Worm (Caenorhabditis elegans) whole organism, young adult: ENCODE data around the gene cope-1.

ENCODE experiments used
- B0035.1 ChIP-seq: sonication (generic microtip); optimal IDR thresholded peaks from 2 replicates; lab custom pipeline; 2016; ENCODE audit warnings: missing genetic modification characterization, mild to moderate bottlenecking, missing compliant biosample characterization, missing genotype, missing genetic modification reagents
- B0261.1 ChIP-seq: sonication (generic microtip); optimal IDR thresholded peaks from 2 replicates; lab custom pipeline; 2016; ENCODE audit warnings: mild to moderate bottlenecking, missing genetic modification characterization, moderate library complexity, missing compliant biosample characterization
- B0336.3 ChIP-seq: fragments of 200-800 bp; sonication (Bioruptor generic); IDR thresholded peaks from 2 replicates; pipeline ENCODE4 v1.3.6; 2022; ENCODE audit warnings: missing genetic modification characterization, missing compliant biosample characterization
- C06A6.2 ChIP-seq: fragments of 200-800 bp; sonication (Bioruptor generic); conservative IDR thresholded peaks from 2 replicates; pipeline ENCODE4 v1.3.6; 2022; ENCODE audit warnings: missing genetic modification characterization, missing compliant biosample characterization
- D2030.7 ChIP-seq: fragments of 200-800 bp; sonication (Bioruptor generic); IDR thresholded peaks from 2 replicates; pipeline ENCODE4 v1.3.6; 2022; ENCODE audit warnings: missing genetic modification reagents, missing genetic modification characterization, missing compliant biosample characterization
- F10E7.11 ChIP-seq: sonication (generic microtip); optimal IDR thresholded peaks from 2 replicates; lab custom pipeline; 2017; ENCODE audit warnings: mild to moderate bottlenecking, missing genetic modification characterization, moderate library complexity, missing compliant biosample characterization
- F33H1.4 ChIP-seq: fragments of 200-800 bp; sonication (Bioruptor generic); IDR thresholded peaks from 2 replicates; pipeline ENCODE4 v1.3.6; 2022; ENCODE audit warnings: missing genetic modification reagents, missing genetic modification characterization, missing compliant biosample characterization
- F57A8.1 ChIP-seq: fragments of 200-800 bp; sonication (Bioruptor generic); optimal IDR thresholded peaks from 2 replicates; lab custom pipeline; 2018; ENCODE audit warnings: mild to moderate bottlenecking, missing genetic modification characterization, moderate library complexity, missing compliant biosample characterization
- T07F8.4 ChIP-seq: sonication (generic microtip); optimal IDR thresholded peaks from 2 replicates; lab custom pipeline; 2016; ENCODE audit warnings: mild to moderate bottlenecking, missing genetic modification characterization, moderate library complexity, missing compliant biosample characterization
- Y53F4B.3 ChIP-seq: fragments of 200-800 bp; sonication (Bioruptor generic); IDR thresholded peaks from 2 replicates; pipeline ENCODE4 v1.3.6; 2022; ENCODE audit warnings: missing genetic modification reagents, missing genetic modification characterization, missing compliant biosample characterization
- Y56A3A.18 ChIP-seq: fragments of 200-800 bp; sonication (Bioruptor generic); IDR thresholded peaks from 2 replicates; pipeline ENCODE4 v1.3.6; 2022; ENCODE audit warnings: missing genetic modification reagents, missing genetic modification characterization, missing compliant biosample characterization
- Y67H2A.10 ChIP-seq: fragments of 200-800 bp; sonication (Bioruptor generic); conservative IDR thresholded peaks from 2 replicates; pipeline ENCODE4 v1.3.6; 2022; ENCODE audit warnings: missing genetic modification reagents, missing genetic modification characterization, missing compliant biosample characterization
- ZK185.1 ChIP-seq: sonication (generic microtip); optimal IDR thresholded peaks from 2 replicates; lab custom pipeline; 2016; ENCODE audit warnings: mild to moderate bottlenecking, missing genetic modification characterization, missing compliant biosample characterization; ENCODE audit not compliant: poor library complexity, severe bottlenecking
- aptf-2 ChIP-seq: fragments of 200-800 bp; sonication (Bioruptor generic); conservative IDR thresholded peaks from 2 replicates; pipeline ENCODE4 v1.3.6; 2022; ENCODE audit warnings: missing genetic modification reagents, missing genetic modification characterization, missing compliant biosample characterization
- atf-7 ChIP-seq: sonication (generic microtip); optimal IDR thresholded peaks from 2 replicates; lab custom pipeline; 2017; ENCODE audit warnings: mild to moderate bottlenecking, missing genetic modification characterization, missing compliant biosample characterization
- attf-3 ChIP-seq: fragments of 200-800 bp; sonication (Bioruptor generic); conservative IDR thresholded peaks from 2 replicates; pipeline ENCODE4 v1.3.6; 2022; ENCODE audit warnings: missing genetic modification reagents, missing genetic modification characterization, missing compliant biosample characterization
- attf-5 ChIP-seq: fragments of 200-800 bp; sonication (Bioruptor generic); optimal IDR thresholded peaks from 2 replicates; lab custom pipeline; 2018; ENCODE audit warnings: mild to moderate bottlenecking, missing genetic modification characterization, missing compliant biosample characterization
- bed-2 ChIP-seq: fragments of 200-800 bp; sonication (Bioruptor generic); IDR thresholded peaks from 2 replicates; pipeline ENCODE4 v1.3.6; 2022; ENCODE audit warnings: missing genetic modification reagents, missing genetic modification characterization, missing compliant biosample characterization
- cebp-1 ChIP-seq, 2 experiments: fragments of 200-800 bp in 1 of 2; sonication (Bioruptor generic) in 1 of 2; sonication (generic microtip) in 1 of 2; IDR thresholded peaks in 1 of 2; optimal IDR thresholded peaks in 1 of 2; 2 replicates each; pipeline versions ENCODE4 v1.3.6 to Lab custom; 2017 to 2022; ENCODE audit warnings: missing compliant biosample characterization in 2 of 2, missing genetic modification characterization in 2 of 2, mild to moderate bottlenecking in 1 of 2, missing genetic modification reagents in 1 of 2, moderate library complexity in 1 of 2
- ceh-27 ChIP-seq: fragments of 200-800 bp; sonication (Bioruptor generic); optimal IDR thresholded peaks from 2 replicates; lab custom pipeline; 2018; ENCODE audit warnings: mild to moderate bottlenecking, missing genetic modification characterization, moderate library complexity, missing compliant biosample characterization
- ceh-91 ChIP-seq: fragments of 200-800 bp; sonication (Bioruptor generic); IDR thresholded peaks from 2 replicates; pipeline ENCODE4 v1.3.6; 2022; ENCODE audit warnings: missing genetic modification reagents, missing genetic modification characterization, missing compliant biosample characterization
- die-1 ChIP-seq: sonication (generic microtip); optimal IDR thresholded peaks from 2 replicates; lab custom pipeline; 2016; ENCODE audit warnings: missing genotype, mild to moderate bottlenecking, missing genetic modification characterization, missing compliant biosample characterization
- dpff-1 ChIP-seq: sonication (generic microtip); optimal IDR thresholded peaks from 2 replicates; lab custom pipeline; 2017; ENCODE audit warnings: mild to moderate bottlenecking, missing genetic modification characterization, missing compliant biosample characterization
- dpl-1 ChIP-seq: fragments of 150-350 bp; optimal IDR thresholded peaks from 2 replicates; lab custom pipeline; 2014; ENCODE audit warnings: missing biosample characterization, missing genetic modification reagents, missing genetic modification characterization
- ets-4 ChIP-seq: fragments of 200-800 bp; sonication (Bioruptor generic); optimal IDR thresholded peaks from 2 replicates; lab custom pipeline; 2018; ENCODE audit warnings: mild to moderate bottlenecking, missing genetic modification characterization, missing compliant biosample characterization
- fkh-3 ChIP-seq: sonication (generic microtip); optimal IDR thresholded peaks from 2 replicates; lab custom pipeline; 2016; ENCODE audit warnings: mild to moderate bottlenecking, missing genetic modification characterization, missing compliant biosample characterization
- him-1 ChIP-seq: sonication (generic microtip); optimal IDR thresholded peaks from 2 replicates; lab custom pipeline; 2016; ENCODE audit warnings: missing genotype, missing genetic modification reagents, missing genetic modification characterization, missing compliant biosample characterization
- hmg-1.2 ChIP-seq: fragments of 200-800 bp; sonication (Bioruptor generic); IDR thresholded peaks from 2 replicates; pipeline ENCODE4 v1.3.6; 2022; ENCODE audit warnings: missing genetic modification reagents, missing genetic modification characterization, missing compliant biosample characterization
- lag-1 ChIP-seq: fragments of 200-800 bp; sonication (Bioruptor generic); IDR thresholded peaks from 2 replicates; pipeline ENCODE4 v1.3.6; 2022; ENCODE audit warnings: missing genetic modification reagents, missing genetic modification characterization, missing compliant biosample characterization
- lin-26 ChIP-seq: fragments of 200-800 bp; sonication (Bioruptor generic); IDR thresholded peaks from 2 replicates; pipeline ENCODE4 v1.3.6; 2022; ENCODE audit warnings: missing genetic modification reagents, missing genetic modification characterization, missing compliant biosample characterization
- lin-54 ChIP-seq: fragments of 200-800 bp; sonication (Bioruptor generic); optimal IDR thresholded peaks from 2 replicates; lab custom pipeline; 2018; ENCODE audit warnings: mild to moderate bottlenecking, missing genetic modification characterization, missing compliant biosample characterization
- lir-1 ChIP-seq: fragments of 200-800 bp; sonication (Bioruptor generic); conservative IDR thresholded peaks from 2 replicates; pipeline ENCODE4 v1.3.6; 2022; ENCODE audit warnings: missing genetic modification reagents, missing genetic modification characterization, missing compliant biosample characterization
- madf-10 ChIP-seq: sonication (generic microtip); optimal IDR thresholded peaks from 2 replicates; lab custom pipeline; 2016; ENCODE audit warnings: mild to moderate bottlenecking, missing genetic modification characterization, missing compliant biosample characterization
- madf-6 ChIP-seq: fragments of 200-800 bp; sonication (Bioruptor generic); IDR thresholded peaks from 2 replicates; pipeline ENCODE4 v1.3.6; 2022; ENCODE audit warnings: missing genetic modification reagents, missing genetic modification characterization, missing compliant biosample characterization
- madf-8 ChIP-seq: fragments of 200-800 bp; sonication (Bioruptor generic); conservative IDR thresholded peaks from 2 replicates; pipeline ENCODE4 v1.3.6; 2022; ENCODE audit warnings: missing genetic modification reagents, missing genetic modification characterization, missing compliant biosample characterization
- mes-4 ChIP-seq: sonication (generic microtip); optimal IDR thresholded peaks from 2 replicates; lab custom pipeline; 2016; ENCODE audit warnings: missing genotype, missing genetic modification characterization, missing compliant biosample characterization
- nfya-2 ChIP-seq: fragments of 200-800 bp; sonication (Bioruptor generic); IDR thresholded peaks from 2 replicates; pipeline ENCODE4 v1.3.6; 2022; ENCODE audit warnings: missing genetic modification reagents, missing genetic modification characterization, missing compliant biosample characterization
- nhr-90 ChIP-seq: sonication (generic microtip); optimal IDR thresholded peaks from 2 replicates; lab custom pipeline; 2016; ENCODE audit warnings: missing genotype, mild to moderate bottlenecking, missing genetic modification characterization, missing compliant biosample characterization
- pha-4 ChIP-seq: fragments of 150-350 bp; sonication (generic microtip); optimal IDR thresholded peaks from 2 replicates; lab custom pipeline; 2014; ENCODE audit warnings: missing biosample characterization, missing genetic modification reagents, missing genetic modification characterization
- rec-8 ChIP-seq, 2 experiments: sonication (generic microtip); optimal IDR thresholded peaks; 2 replicates each; lab custom pipeline; 2016; ENCODE audit warnings: mild to moderate bottlenecking in 2 of 2, missing genetic modification characterization in 2 of 2, missing genetic modification reagents in 2 of 2, missing genotype in 2 of 2, missing biosample characterization in 1 of 2, missing compliant biosample characterization in 1 of 2, moderate library complexity in 1 of 2
- rpc-1 ChIP-seq, 2 experiments: fragments of 150-350 bp in 1 of 2; sonication (generic microtip) in 1 of 2; optimal IDR thresholded peaks; 2 replicates each; lab custom pipeline; 2014 to 2018; ENCODE audit warnings: missing biosample characterization in 1 of 2, missing genetic modification characterization in 1 of 2, missing genetic modification reagents in 1 of 2, missing genotype in 1 of 2
- snpc-1.1 ChIP-seq: sonication (generic microtip); optimal IDR thresholded peaks from 2 replicates; lab custom pipeline; 2017; ENCODE audit warnings: missing genetic modification characterization, mild to moderate bottlenecking, missing compliant biosample characterization, antibody characterized with exemption, moderate library complexity, missing genotype, missing genetic modification reagents; ENCODE audit not compliant: insufficient read depth
- snpc-3.4 ChIP-seq: sonication (generic microtip); optimal IDR thresholded peaks from 2 replicates; lab custom pipeline; 2017; ENCODE audit warnings: missing genetic modification characterization, mild to moderate bottlenecking, missing compliant biosample characterization, antibody characterized with exemption, moderate library complexity, missing genotype, missing genetic modification reagents
- somi-1 ChIP-seq: fragments of 200-800 bp; sonication (Bioruptor generic); optimal IDR thresholded peaks from 2 replicates; lab custom pipeline; 2018; ENCODE audit warnings: mild to moderate bottlenecking, missing genetic modification characterization, missing compliant biosample characterization
- unc-62 ChIP-seq: fragments of 150-350 bp; optimal IDR thresholded peaks from 2 replicates; lab custom pipeline; 2014; ENCODE audit warnings: missing biosample characterization, missing genetic modification reagents, missing genetic modification characterization
- xnd-1 ChIP-seq: sonication (generic microtip); optimal IDR thresholded peaks from 2 replicates; lab custom pipeline; 2016; ENCODE audit warnings: missing genotype, missing genetic modification reagents, missing genetic modification characterization, missing compliant biosample characterization
- ztf-28 ChIP-seq: fragments of 200-800 bp; sonication (Bioruptor generic); IDR thresholded peaks from 2 replicates; pipeline ENCODE4 v1.3.6; 2022; ENCODE audit warnings: missing genetic modification reagents, missing genetic modification characterization, missing compliant biosample characterization

Gene cope-1

DNA sequence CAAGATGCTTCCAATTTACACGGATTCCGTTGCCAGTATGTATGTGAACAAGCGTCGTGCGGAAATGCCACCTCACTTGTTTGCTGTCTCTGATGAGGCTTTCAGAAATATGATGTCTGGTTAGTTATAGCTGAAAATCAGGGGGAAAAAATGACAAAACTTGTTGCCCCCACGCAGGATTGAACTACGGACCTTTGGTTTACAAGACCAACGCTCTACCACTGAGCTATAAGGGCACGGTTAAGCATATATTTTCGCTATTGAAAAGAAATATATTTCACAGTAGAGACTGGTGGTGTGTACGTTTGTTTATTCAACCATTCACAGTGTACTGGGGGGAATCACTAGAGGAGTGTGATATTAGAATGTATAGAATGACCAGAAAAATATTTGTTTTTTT, 14.9 kb upstream of the cope-1 start (continued):
- peak; percentile 72 for TF ChIP-seq rpc-1 (optimal IDR thresholded peaks at IDR 0.05; lab: Kevin White, UChicago)
- TF ChIP-seq rpc-1 (tag; optimal IDR thresholded peaks at IDR 0.05; lab: Kevin White, UChicago), result peak; percentile 89
- no peak for TF ChIP-seq T07F8.4 (tag; lab: Kevin White, UChicago)
- peak; percentile 40 for TF ChIP-seq attf-5 (GFP tag; lab: Kevin White, UChicago)
- TF ChIP-seq nfya-2 (GFP tag; lab: Robert Waterston, UW), result no peak
- peak; percentile 60 for TF ChIP-seq fkh-3 (tag; lab: Kevin White, UChicago)
- TF ChIP-seq him-1 (tag; lab: Kevin White, UChicago), result peak; percentile 80
- no peak for TF ChIP-seq madf-8
- peak; percentile 47 for TF ChIP-seq snpc-3.4 (tag; lab: Kevin White, UChicago)
- TF ChIP-seq dpl-1 (GFP tag; lab: Kevin White, UChicago), result no peak
- TF ChIP-seq cebp-1 (GFP tag; IDR thresholded peaks at IDR 0.05; lab: Robert Waterston, UW), result no peak
- no peak for TF ChIP-seq cebp-1 (tag; optimal IDR thresholded peaks at IDR 0.05; lab: Kevin White, UChicago)
- TF ChIP-seq Y56A3A.18, result no peak
- TF ChIP-seq somi-1 (GFP tag; lab: Kevin White, UChicago), result no peak
- peak; percentile 22 for TF ChIP-seq lin-54
- no peak for TF ChIP-seq unc-62 (GFP tag; lab: Kevin White, UChicago)
- TF ChIP-seq nhr-90 (tag; lab: Kevin White, UChicago), result peak; percentile 57
- no peak for TF ChIP-seq F33H1.4 (GFP tag; lab: Robert Waterston, UW)
- peak; percentile 62 for TF ChIP-seq ZK185.1 (tag; lab: Kevin White, UChicago)
- TF ChIP-seq atf-7 (tag; lab: Kevin White, UChicago), result no peak
- no peak for TF ChIP-seq B0035.1 (tag; lab: Kevin White, UChicago)
- no peak for TF ChIP-seq ztf-28 (GFP tag; lab: Robert Waterston, UW)
- TF ChIP-seq pha-4, result no peak
- peak; percentile 31 to 43 for TF ChIP-seq rec-8 (tag; optimal IDR thresholded peaks at IDR 0.05; lab: Kevin White, UChicago)
- no peak for TF ChIP-seq F57A8.1 (GFP tag; lab: Kevin White, UChicago)
- TF ChIP-seq mes-4 (tag; lab: Kevin White, UChicago), result peak; percentile 61
- no peak for TF ChIP-seq aptf-2 (GFP tag; lab: Robert Waterston, UW)
- TF ChIP-seq ceh-27 (GFP tag; lab: Kevin White, UChicago), result no peak
- no peak for TF ChIP-seq Y53F4B.3
- TF ChIP-seq madf-6 (GFP tag; lab: Robert Waterston, UW), result peak; percentile 52
- TF ChIP-seq madf-10 (tag; lab: Kevin White, UChicago), result peak; percentile 9

DNA sequence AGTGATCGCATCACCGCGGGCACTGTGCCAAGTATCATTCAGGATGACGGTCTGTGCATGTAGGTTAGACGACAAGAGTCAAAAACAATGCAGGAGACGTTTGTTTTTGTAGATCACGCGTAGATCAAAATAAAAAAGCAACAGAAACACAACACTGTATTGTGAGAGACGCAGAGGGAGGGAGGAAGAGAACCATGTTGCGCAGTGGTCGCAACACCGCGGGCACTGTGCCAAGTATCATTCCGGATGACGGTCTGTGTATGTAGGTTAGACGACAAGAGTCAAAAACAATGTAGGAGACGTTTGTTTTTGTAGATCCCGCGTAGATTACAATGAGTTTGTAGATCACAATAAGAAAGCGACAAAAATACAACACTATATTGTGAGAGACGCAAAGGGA, 7.1 kb upstream of the cope-1 start:
- TF ChIP-seq snpc-1.1 (tag; lab: Kevin White, UChicago), result no peak
- TF ChIP-seq F10E7.11 (tag; lab: Kevin White, UChicago), result no peak
- TF ChIP-seq fkh-3 (tag; lab: Kevin White, UChicago), result no peak
- no peak for TF ChIP-seq ztf-28 (GFP tag; lab: Robert Waterston, UW)
- TF ChIP-seq ceh-91, result no peak
- peak; percentile 34 for TF ChIP-seq xnd-1
- no peak for TF ChIP-seq B0336.3
- TF ChIP-seq lir-1 (GFP tag; lab: Robert Waterston, UW), result no peak
- TF ChIP-seq aptf-2 (GFP tag; lab: Robert Waterston, UW), result no peak
- TF ChIP-seq madf-6 (GFP tag; lab: Robert Waterston, UW), result peak; percentile 57
- no peak for TF ChIP-seq F57A8.1 (GFP tag; lab: Kevin White, UChicago)
- TF ChIP-seq D2030.7 (GFP tag; lab: Robert Waterston, UW), result 0 out of 2 replicates have a peak, but pooled peaks have one; percentile 21
- peak; percentile 59; the same call in 1 of the 2 replicates for TF ChIP-seq hmg-1.2 (GFP tag; lab: Robert Waterston, UW)
- TF ChIP-seq die-1 (tag; lab: Kevin White, UChicago), result peak; percentile 76
- no peak for TF ChIP-seq lin-26 (GFP tag; lab: Robert Waterston, UW)
- no peak for TF ChIP-seq bed-2
- no peak for TF ChIP-seq Y67H2A.10 (GFP tag; lab: Robert Waterston, UW)
- TF ChIP-seq ets-4 (GFP tag; lab: Kevin White, UChicago), result no peak
- no peak for TF ChIP-seq attf-3 (GFP tag; lab: Robert Waterston, UW)
- no peak for TF ChIP-seq C06A6.2 (GFP tag; lab: Robert Waterston, UW)
- TF ChIP-seq dpff-1 (tag; lab: Kevin White, UChicago), result no peak
- no peak for TF ChIP-seq B0261.1
- no peak for TF ChIP-seq lag-1
